Comparison of ENCODE assay signal across 2 fruit fly cellular contexts in the genomic region with DNA sequence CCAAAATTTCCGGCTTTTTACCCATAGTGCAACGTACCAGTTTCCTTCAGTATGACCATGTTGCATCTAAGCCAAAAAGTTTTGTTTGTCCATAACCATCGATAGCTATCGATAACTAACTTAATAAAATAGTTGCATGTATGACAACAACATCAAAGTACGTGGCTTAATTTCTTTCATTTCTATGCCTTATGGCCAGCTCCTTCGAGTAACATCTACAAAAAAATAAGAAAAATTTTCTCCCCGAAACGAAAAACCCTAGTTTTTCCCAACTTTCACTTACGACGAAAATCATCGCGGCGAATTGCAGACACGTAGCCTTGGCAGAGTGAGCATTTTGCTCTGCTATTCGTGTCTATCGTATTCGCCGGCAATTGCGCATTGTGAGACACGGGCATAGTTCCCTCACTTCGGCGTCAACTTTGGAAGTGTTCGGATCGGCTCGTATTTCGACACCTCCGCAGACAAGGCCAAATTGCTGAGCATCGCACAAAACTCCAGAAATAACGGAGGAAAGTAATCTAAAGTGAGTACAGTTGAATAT.
TF ChIP-seq lines count a peak whose summit lies in the region.

A gene (plus strand): TSS at position 148 of the 544 bp plus-strand sequence.

TF ChIP-seq in whole organism, adult, 20 proteins besides CTCF, POLR2A, EP300 and RAD21 (continued from another document):
- TF ChIP-seq Crg-1 (GFP tag; optimal IDR thresholded peaks at IDR 0.05; lab: Kevin White, UChicago) (peak; percentile 23), CG1620 (GFP tag; optimal IDR thresholded peaks at IDR 0.05; lab: Kevin White, UChicago) (no peak), Hr96 (GFP tag; optimal IDR thresholded peaks at IDR 0.05; lab: Kevin White, UChicago) (no peak)

TF ChIP-seq in whole organism, embryonic, 481 proteins besides CTCF, POLR2A, EP300 and RAD21 (continued from another document and continues in another):
- TF ChIP-seq Jarid2 (GFP tag; optimal IDR thresholded peaks at IDR 0.05; lab: Kevin White, UChicago), result peak; percentile 18
- TF ChIP-seq sima (GFP tag; optimal IDR thresholded peaks at IDR 0.05; lab: Kevin White, UChicago), result no peak
- no peak for TF ChIP-seq CG12299 (tag; optimal IDR thresholded peaks at IDR 0.05; lab: Kevin White, UChicago)
- TF ChIP-seq CG15269 (tag; optimal IDR thresholded peaks at IDR 0.05; lab: Kevin White, UChicago), result no peak
- no peak for TF ChIP-seq Hmx (GFP tag; optimal IDR thresholded peaks at IDR 0.05; lab: Kevin White, UChicago)
- no peak for TF ChIP-seq fu2 (GFP tag; optimal IDR thresholded peaks at IDR 0.05; lab: Kevin White, UChicago)
- TF ChIP-seq Meics (GFP tag; optimal IDR thresholded peaks at IDR 0.05; lab: Kevin White, UChicago), result no peak
- TF ChIP-seq CG16779 (GFP tag; IDR thresholded peaks at IDR 0.05; lab: Robert Waterston, UW), result no peak
- no peak for TF ChIP-seq CG3407 (GFP tag; optimal IDR thresholded peaks at IDR 0.05; lab: Kevin White, UChicago)
- TF ChIP-seq CG8281 (tag; optimal IDR thresholded peaks at IDR 0.05; lab: Kevin White, UChicago), result no peak
- no peak for TF ChIP-seq odd (GFP tag; optimal IDR thresholded peaks at IDR 0.05; lab: Kevin White, UChicago)
- no peak for TF ChIP-seq CG32772 (GFP tag; IDR thresholded peaks at IDR 0.05; lab: Robert Waterston, UW)
- no peak for TF ChIP-seq wek (GFP tag; optimal IDR thresholded peaks at IDR 0.05; lab: Kevin White, UChicago)
- TF ChIP-seq gcm (GFP tag; optimal IDR thresholded peaks at IDR 0.05; lab: Kevin White, UChicago), result no peak
- TF ChIP-seq exex (tag; optimal IDR thresholded peaks at IDR 0.05; lab: Kevin White, UChicago), result no peak
- TF ChIP-seq CG15011 (GFP tag; optimal IDR thresholded peaks at IDR 0.05; lab: Kevin White, UChicago), result no peak
- TF ChIP-seq CG13424 (tag; optimal IDR thresholded peaks at IDR 0.05; lab: Kevin White, UChicago), result no peak
- no peak for TF ChIP-seq CG18262 (tag; optimal IDR thresholded peaks at IDR 0.05; lab: Kevin White, UChicago)
- no peak for TF ChIP-seq CG18599 (GFP tag; optimal IDR thresholded peaks at IDR 0.05; lab: Kevin White, UChicago)
- no peak for TF ChIP-seq CG8478 (optimal IDR thresholded peaks at IDR 0.05; lab: Kevin White, UChicago)
- peak; percentile 34 for TF ChIP-seq phol (tag; optimal IDR thresholded peaks at IDR 0.05; lab: Kevin White, UChicago)
- peak; percentile 48 for TF ChIP-seq CG14710 (tag; optimal IDR thresholded peaks at IDR 0.05; lab: Kevin White, UChicago)
- peak; percentile 88 for TF ChIP-seq Lhr (GFP tag; optimal IDR thresholded peaks at IDR 0.05; lab: Kevin White, UChicago)
- TF ChIP-seq CG14667 (GFP tag; IDR thresholded peaks at IDR 0.05; lab: Robert Waterston, UW), result no peak
- TF ChIP-seq sr (GFP tag; IDR thresholded peaks at IDR 0.05; lab: Robert Waterston, UW), result no peak
- TF ChIP-seq Ravus (GFP tag; IDR thresholded peaks at IDR 0.05; lab: Robert Waterston, UW), result no peak
- no peak for TF ChIP-seq Trl (optimal IDR thresholded peaks at IDR 0.05; lab: Kevin White, UChicago)
- TF ChIP-seq Trl (GFP tag; optimal IDR thresholded peaks at IDR 0.05; lab: Kevin White, UChicago), result no peak
- no peak for TF ChIP-seq Dek (tag; optimal IDR thresholded peaks at IDR 0.05; lab: Kevin White, UChicago)
- TF ChIP-seq grau (tag; optimal IDR thresholded peaks at IDR 0.05; lab: Kevin White, UChicago), result peak; percentile 7
- no peak for TF ChIP-seq CG7786 (GFP tag; optimal IDR thresholded peaks at IDR 0.05; lab: Kevin White, UChicago)
- TF ChIP-seq dmrt11E (tag; optimal IDR thresholded peaks at IDR 0.05; lab: Kevin White, UChicago), result no peak
- no peak for TF ChIP-seq pho (GFP tag; optimal IDR thresholded peaks at IDR 0.05; lab: Kevin White, UChicago)
- TF ChIP-seq tna (GFP tag; IDR thresholded peaks at IDR 0.05; lab: Robert Waterston, UW; ENCODE audit: partially characterized antibody), result peak; percentile 63
- TF ChIP-seq NFAT (GFP tag; IDR thresholded peaks at IDR 0.05; lab: Robert Waterston, UW), result no peak
- TF ChIP-seq CG11085 (GFP tag; IDR thresholded peaks at IDR 0.05; lab: Robert Waterston, UW), result no peak
- TF ChIP-seq org-1 (GFP tag; optimal IDR thresholded peaks at IDR 0.05; lab: Kevin White, UChicago), result no peak
- no peak for TF ChIP-seq pita (GFP tag; optimal IDR thresholded peaks at IDR 0.05; lab: Kevin White, UChicago)
- TF ChIP-seq salm (tag; optimal IDR thresholded peaks at IDR 0.05; lab: Kevin White, UChicago), result no peak
- TF ChIP-seq CG12942 (GFP tag; optimal IDR thresholded peaks at IDR 0.05; lab: Kevin White, UChicago), result no peak
- TF ChIP-seq CG17802 (tag; optimal IDR thresholded peaks at IDR 0.05; lab: Kevin White, UChicago), result no peak
- TF ChIP-seq CG10462 (GFP tag; optimal IDR thresholded peaks at IDR 0.05; lab: Kevin White, UChicago), result no peak
- no peak for TF ChIP-seq Side (GFP tag; optimal IDR thresholded peaks at IDR 0.05; lab: Kevin White, UChicago)
- TF ChIP-seq p53 (GFP tag; optimal IDR thresholded peaks at IDR 0.05; lab: Kevin White, UChicago), result no peak
- no peak for TF ChIP-seq Neu2 (GFP tag; optimal IDR thresholded peaks at IDR 0.05; lab: Kevin White, UChicago; ENCODE audit: borderline replicate concordance)
- TF ChIP-seq dimm (GFP tag; IDR thresholded peaks at IDR 0.05; lab: Robert Waterston, UW), result no peak
- TF ChIP-seq klu (GFP tag; IDR thresholded peaks at IDR 0.05; lab: Robert Waterston, UW), result no peak
- TF ChIP-seq lov (optimal IDR thresholded peaks at IDR 0.05; lab: Kevin White, UChicago), result no peak
- no peak for TF ChIP-seq lov (GFP tag; IDR thresholded peaks at IDR 0.05; lab: Robert Waterston, UW)
- no peak for TF ChIP-seq wor (GFP tag; IDR thresholded peaks at IDR 0.05; lab: Robert Waterston, UW)
- no peak for TF ChIP-seq CG7556 (GFP tag; optimal IDR thresholded peaks at IDR 0.05; lab: Kevin White, UChicago)
- TF ChIP-seq CG31441 (GFP tag; IDR thresholded peaks at IDR 0.05; lab: Robert Waterston, UW), result no peak
- no peak for TF ChIP-seq CG11456 (GFP tag; IDR thresholded peaks at IDR 0.05; lab: Robert Waterston, UW)
- TF ChIP-seq Taf1 (GFP tag; IDR thresholded peaks at IDR 0.05; lab: Robert Waterston, UW), result no peak
- no peak for TF ChIP-seq kah (GFP tag; optimal IDR thresholded peaks at IDR 0.05; lab: Kevin White, UChicago)
- no peak for TF ChIP-seq CG11696 (GFP tag; IDR thresholded peaks at IDR 0.05; lab: Robert Waterston, UW)
- no peak for TF ChIP-seq CG12071 (GFP tag; optimal IDR thresholded peaks at IDR 0.05; lab: Kevin White, UChicago)
- no peak for TF ChIP-seq h (optimal IDR thresholded peaks at IDR 0.05; lab: Kevin White, UChicago)
- TF ChIP-seq Chrac-16 (GFP tag; optimal IDR thresholded peaks at IDR 0.05; lab: Kevin White, UChicago), result no peak
- TF ChIP-seq Bteb2 (GFP tag; optimal IDR thresholded peaks at IDR 0.05; lab: Kevin White, UChicago), result no peak
- no peak for TF ChIP-seq tin (GFP tag; optimal IDR thresholded peaks at IDR 0.05; lab: Kevin White, UChicago)
- TF ChIP-seq seq (GFP tag; IDR thresholded peaks at IDR 0.05; lab: Robert Waterston, UW), result no peak
- TF ChIP-seq CG17359 (tag; optimal IDR thresholded peaks at IDR 0.05; lab: Kevin White, UChicago), result no peak
- TF ChIP-seq stc (GFP tag; IDR thresholded peaks at IDR 0.05; lab: Robert Waterston, UW), result no peak
- no peak for TF ChIP-seq CG11247 (GFP tag; IDR thresholded peaks at IDR 0.05; lab: Robert Waterston, UW)
- no peak for TF ChIP-seq fd64A (GFP tag; optimal IDR thresholded peaks at IDR 0.05; lab: Kevin White, UChicago)
- TF ChIP-seq wdn (GFP tag; IDR thresholded peaks at IDR 0.05; lab: Robert Waterston, UW), result no peak
- TF ChIP-seq knrl (GFP tag; IDR thresholded peaks at IDR 0.05; lab: Robert Waterston, UW; ENCODE audit: partially characterized antibody), result peak; percentile 92
- no peak for TF ChIP-seq CG2678 (tag; optimal IDR thresholded peaks at IDR 0.05; lab: Kevin White, UChicago)
- TF ChIP-seq Antp (GFP tag; optimal IDR thresholded peaks at IDR 0.05; lab: Kevin White, UChicago), result no peak
- TF ChIP-seq z (GFP tag; IDR thresholded peaks at IDR 0.05; lab: Robert Waterston, UW), result no peak
- no peak for TF ChIP-seq dpn (GFP tag; optimal IDR thresholded peaks at IDR 0.05; lab: Kevin White, UChicago)
- peak; percentile 44 for TF ChIP-seq pzg (GFP tag; optimal IDR thresholded peaks at IDR 0.05; lab: Kevin White, UChicago)
- TF ChIP-seq corto (GFP tag; optimal IDR thresholded peaks at IDR 0.05; lab: Kevin White, UChicago), result no peak
- TF ChIP-seq br (optimal IDR thresholded peaks at IDR 0.05; lab: Kevin White, UChicago), result no peak
- TF ChIP-seq Doc2 (GFP tag; IDR thresholded peaks at IDR 0.05; lab: Robert Waterston, UW), result no peak
- TF ChIP-seq MESR4 (GFP tag; optimal IDR thresholded peaks at IDR 0.05; lab: Kevin White, UChicago), result peak; percentile 45
- TF ChIP-seq toy (GFP tag; IDR thresholded peaks at IDR 0.05; lab: Robert Waterston, UW), result no peak
- TF ChIP-seq CG3163 (GFP tag; optimal IDR thresholded peaks at IDR 0.05; lab: Kevin White, UChicago), result no peak
- TF ChIP-seq en (GFP tag; optimal IDR thresholded peaks at IDR 0.05; lab: Kevin White, UChicago), result no peak
- no peak for TF ChIP-seq CG8765 (GFP tag; IDR thresholded peaks at IDR 0.05; lab: Robert Waterston, UW)
- TF ChIP-seq CG6175 (GFP tag; IDR thresholded peaks at IDR 0.05; lab: Robert Waterston, UW), result no peak
- TF ChIP-seq CG2712 (tag; optimal IDR thresholded peaks at IDR 0.05; lab: Kevin White, UChicago), result no peak
- TF ChIP-seq tgo (GFP tag; IDR thresholded peaks at IDR 0.05; lab: Robert Waterston, UW), result no peak
- no peak for TF ChIP-seq eve (GFP tag; optimal IDR thresholded peaks at IDR 0.05; lab: Kevin White, UChicago)
- TF ChIP-seq gt (GFP tag; IDR thresholded peaks at IDR 0.05; lab: Robert Waterston, UW), result no peak
- TF ChIP-seq rib (GFP tag; IDR thresholded peaks at IDR 0.05; lab: Robert Waterston, UW), result 0 out of 2 replicates have a peak, but pooled peaks have one; percentile 31
- TF ChIP-seq crc (GFP tag; optimal IDR thresholded peaks at IDR 0.05; lab: Kevin White, UChicago), result no peak
- no peak for TF ChIP-seq CG8944 (GFP tag; optimal IDR thresholded peaks at IDR 0.05; lab: Kevin White, UChicago)
- TF ChIP-seq NC2β (GFP tag; optimal IDR thresholded peaks at IDR 0.05; lab: Kevin White, UChicago), result no peak
- no peak for TF ChIP-seq dati (GFP tag; IDR thresholded peaks at IDR 0.05; lab: Robert Waterston, UW)
- TF ChIP-seq Fer2 (tag; optimal IDR thresholded peaks at IDR 0.05; lab: Kevin White, UChicago), result no peak
- TF ChIP-seq Asciz (GFP tag; optimal IDR thresholded peaks at IDR 0.05; lab: Kevin White, UChicago), result no peak
- TF ChIP-seq CG4707 (GFP tag; optimal IDR thresholded peaks at IDR 0.05; lab: Kevin White, UChicago), result peak; percentile 85
- no peak for TF ChIP-seq CG9609 (GFP tag; optimal IDR thresholded peaks at IDR 0.05; lab: Kevin White, UChicago)
- TF ChIP-seq ara (GFP tag; IDR thresholded peaks at IDR 0.05; lab: Robert Waterston, UW), result no peak
- no peak for TF ChIP-seq Atf-2 (GFP tag; optimal IDR thresholded peaks at IDR 0.05; lab: Kevin White, UChicago)
- TF ChIP-seq crol (GFP tag; IDR thresholded peaks at IDR 0.05; lab: Robert Waterston, UW), result no peak
- no peak for TF ChIP-seq ranshi (GFP tag; IDR thresholded peaks at IDR 0.05; lab: Robert Waterston, UW)
- peak; percentile 83; the same call in 2 of the 3 replicates for TF ChIP-seq hb (GFP tag; IDR thresholded peaks at IDR 0.05; lab: Robert Waterston, UW; ENCODE audit: partially characterized antibody)
- TF ChIP-seq CG15696 (tag; optimal IDR thresholded peaks at IDR 0.05; lab: Kevin White, UChicago), result no peak
- TF ChIP-seq GATAe (GFP tag; conservative IDR thresholded peaks at IDR 0.05; lab: Robert Waterston, UW), result no peak
- TF ChIP-seq slp2 (GFP tag; optimal IDR thresholded peaks at IDR 0.05; lab: Kevin White, UChicago), result no peak
- TF ChIP-seq croc (GFP tag; conservative IDR thresholded peaks at IDR 0.05; lab: Robert Waterston, UW), result no peak
- no peak for TF ChIP-seq CG10274 (GFP tag; optimal IDR thresholded peaks at IDR 0.05; lab: Kevin White, UChicago)
- TF ChIP-seq Hmr (GFP tag; optimal IDR thresholded peaks at IDR 0.05; lab: Kevin White, UChicago), result peak; percentile 49
- no peak for TF ChIP-seq ttk (GFP tag; IDR thresholded peaks at IDR 0.05; lab: Robert Waterston, UW)
- peak; percentile 61 for TF ChIP-seq Dref (GFP tag; IDR thresholded peaks at IDR 0.05; lab: Robert Waterston, UW)
- no peak for TF ChIP-seq jumu (GFP tag; optimal IDR thresholded peaks at IDR 0.05; lab: Kevin White, UChicago)
- no peak for TF ChIP-seq CG18764 (GFP tag; optimal IDR thresholded peaks at IDR 0.05; lab: Kevin White, UChicago)
- TF ChIP-seq MTF-1 (GFP tag; optimal IDR thresholded peaks at IDR 0.05; lab: Kevin White, UChicago; ENCODE audit: borderline replicate concordance), result no peak
- TF ChIP-seq lmd (GFP tag; IDR thresholded peaks at IDR 0.05; lab: Robert Waterston, UW), result no peak
- peak; percentile 42 for TF ChIP-seq Xbp1 (GFP tag; optimal IDR thresholded peaks at IDR 0.05; lab: Kevin White, UChicago)
- TF ChIP-seq CG6654 (GFP tag; optimal IDR thresholded peaks at IDR 0.05; lab: Kevin White, UChicago), result no peak
- TF ChIP-seq Ets65A (GFP tag; lab: Kevin White, UChicago), result no peak
- TF ChIP-seq CG17568 (GFP tag; optimal IDR thresholded peaks at IDR 0.05; lab: Kevin White, UChicago), result no peak
- no peak for TF ChIP-seq repo (GFP tag; optimal IDR thresholded peaks at IDR 0.05; lab: Kevin White, UChicago)
- TF ChIP-seq CG32767 (GFP tag; IDR thresholded peaks at IDR 0.05; lab: Robert Waterston, UW), result no peak
- TF ChIP-seq ssp (GFP tag; IDR thresholded peaks at IDR 0.05; lab: Robert Waterston, UW), result no peak
- no peak for TF ChIP-seq CG3726 (GFP tag; IDR thresholded peaks at IDR 0.05; lab: Robert Waterston, UW)
- no peak for TF ChIP-seq CG9876 (GFP tag; optimal IDR thresholded peaks at IDR 0.05; lab: Kevin White, UChicago)
- TF ChIP-seq Sry-β (GFP tag; optimal IDR thresholded peaks at IDR 0.05; lab: Kevin White, UChicago), result no peak
- no peak for TF ChIP-seq CG3281 (GFP tag; optimal IDR thresholded peaks at IDR 0.05; lab: Kevin White, UChicago)
- no peak for TF ChIP-seq CG33557 (GFP tag; optimal IDR thresholded peaks at IDR 0.05; lab: Kevin White, UChicago)
- TF ChIP-seq CG12155 (GFP tag; optimal IDR thresholded peaks at IDR 0.05; lab: Kevin White, UChicago), result peak; percentile 6
- TF ChIP-seq nerfin-2 (GFP tag; IDR thresholded peaks at IDR 0.05; lab: Robert Waterston, UW; ENCODE audit: partially characterized antibody), result peak; percentile 73; the same call in 1 of the 2 replicates
- TF ChIP-seq CG1647 (GFP tag; optimal IDR thresholded peaks at IDR 0.05; lab: Kevin White, UChicago), result no peak
- no peak for TF ChIP-seq zfh2 (GFP tag; optimal IDR thresholded peaks at IDR 0.05; lab: Kevin White, UChicago)
- TF ChIP-seq CG43689 (GFP tag; IDR thresholded peaks at IDR 0.05; lab: Robert Waterston, UW), result no peak
- TF ChIP-seq CG31365 (tag; optimal IDR thresholded peaks at IDR 0.05; lab: Kevin White, UChicago), result no peak
